Fruit fly (Drosophila melanogaster) whole organism, embryonic: ENCODE results near the gene dpp.

Source experiments
- Abd-B ChIP-seq: fragments of 200-800 bp; sonication (Bioruptor generic); optimal IDR thresholded peaks from 2 replicates; lab custom pipeline; 2018; ENCODE audit warnings: missing biosample characterization, mild to moderate bottlenecking, missing genetic modification characterization, moderate library complexity
- Adf1 ChIP-seq: fragments of 200-800 bp; sonication (Bioruptor generic); IDR thresholded peaks from 2 replicates; pipeline ENCODE4 v1.3.6; 2022; ENCODE audit warnings: missing biosample characterization, missing genetic modification characterization
- CG10979 ChIP-seq: fragments of 200-800 bp; sonication (Bioruptor generic); optimal IDR thresholded peaks from 2 replicates; lab custom pipeline; 2018; ENCODE audit warnings: missing biosample characterization, mild to moderate bottlenecking, missing genetic modification characterization, moderate library complexity
- CG11247 ChIP-seq: fragments of 200-800 bp; sonication (Bioruptor generic); IDR thresholded peaks from 2 replicates; pipeline ENCODE4 v1.3.6; 2022; ENCODE audit warnings: missing biosample characterization, missing genetic modification characterization
- CG12299 ChIP-seq: fragments of 200-800 bp; sonication (Bioruptor generic); optimal IDR thresholded peaks from 2 replicates; lab custom pipeline; 2018; ENCODE audit warnings: missing biosample characterization, mild to moderate bottlenecking, missing genetic modification characterization
- CG12744 ChIP-seq: fragments of 200-800 bp; sonication (Bioruptor generic); optimal IDR thresholded peaks from 2 replicates; lab custom pipeline; 2016; ENCODE audit warnings: missing biosample characterization, missing genetic modification characterization
- CG15011 ChIP-seq: fragments of 200-800 bp; sonication (Bioruptor generic); optimal IDR thresholded peaks from 3 replicates; lab custom pipeline; 2018; ENCODE audit warnings: missing biosample characterization, mild to moderate bottlenecking, missing genetic modification characterization
- CG15269 ChIP-seq: fragments of 200-800 bp; sonication (Bioruptor generic); optimal IDR thresholded peaks from 2 replicates; lab custom pipeline; 2018; ENCODE audit warnings: missing biosample characterization, mild to moderate bottlenecking, missing genetic modification characterization, moderate library complexity
- CG16863 ChIP-seq: fragments of 200-800 bp; sonication (Bioruptor generic); optimal IDR thresholded peaks from 3 replicates; lab custom pipeline; 2016; ENCODE audit warnings: missing biosample characterization, missing genetic modification characterization
- CG18011 ChIP-seq: fragments of 200-800 bp; sonication (Bioruptor generic); optimal IDR thresholded peaks from 2 replicates; lab custom pipeline; 2017; ENCODE audit warnings: missing biosample characterization, missing genetic modification characterization, mild to moderate bottlenecking, moderate library complexity, missing genotype
- CG18262 ChIP-seq: fragments of 200-800 bp; optimal IDR thresholded peaks from 3 replicates; lab custom pipeline; 2019; ENCODE audit warnings: missing biosample characterization, mild to moderate bottlenecking, missing genetic modification characterization, moderate library complexity
- CG2116 ChIP-seq: fragments of 200-800 bp; sonication (Bioruptor generic); optimal IDR thresholded peaks from 3 replicates; lab custom pipeline; 2018; ENCODE audit warnings: missing biosample characterization, mild to moderate bottlenecking, missing genetic modification characterization
- CG31441 ChIP-seq: fragments of 200-800 bp; sonication (Bioruptor generic); IDR thresholded peaks from 2 replicates; pipeline ENCODE4 v1.3.6; 2022; ENCODE audit warnings: missing biosample characterization, missing genetic modification characterization
- CG32767 ChIP-seq: fragments of 200-800 bp; sonication (Bioruptor generic); IDR thresholded peaks from 2 replicates; pipeline ENCODE4 v1.3.6; 2022; ENCODE audit warnings: missing biosample characterization, missing genetic modification characterization
- CG4617 ChIP-seq: fragments of 200-800 bp; sonication (Bioruptor generic); optimal IDR thresholded peaks from 3 replicates; lab custom pipeline; 2016; ENCODE audit warnings: missing biosample characterization, missing genetic modification characterization, borderline replicate concordance
- CG6689 ChIP-seq: fragments of 200-800 bp; sonication (Bioruptor generic); IDR thresholded peaks from 2 replicates; pipeline ENCODE4 v1.3.6; 2022; ENCODE audit warnings: missing biosample characterization, missing genetic modification characterization
- CG6765 ChIP-seq: fragments of 200-800 bp; sonication (Bioruptor generic); optimal IDR thresholded peaks from 3 replicates; lab custom pipeline; 2017; ENCODE audit warnings: missing biosample characterization, mild to moderate bottlenecking, missing genetic modification characterization
- CG6791 ChIP-seq: fragments of 200-800 bp; sonication (Bioruptor generic); IDR thresholded peaks from 3 replicates; pipeline ENCODE4 v1.3.6; 2022; ENCODE audit warnings: missing biosample characterization, missing genetic modification characterization; ENCODE audit not compliant: partially characterized antibody
- CG9437 ChIP-seq: fragments of 200-800 bp; sonication (Bioruptor generic); optimal IDR thresholded peaks from 2 replicates; lab custom pipeline; 2018; ENCODE audit warnings: missing biosample characterization, mild to moderate bottlenecking, missing genetic modification characterization
- CG9817 ChIP-seq: fragments of 200-800 bp; sonication (Bioruptor generic); optimal IDR thresholded peaks from 2 replicates; lab custom pipeline; 2018; ENCODE audit warnings: missing biosample characterization, mild to moderate bottlenecking, missing genetic modification characterization, moderate library complexity
- CG9876 ChIP-seq: fragments of 200-800 bp; sonication (Bioruptor generic); optimal IDR thresholded peaks from 2 replicates; lab custom pipeline; 2016; ENCODE audit warnings: missing biosample characterization, missing genetic modification characterization
- CoRest ChIP-seq: fragments of 200-800 bp; sonication (Bioruptor generic); optimal IDR thresholded peaks from 3 replicates; lab custom pipeline; 2018; ENCODE audit warnings: missing biosample characterization, mild to moderate bottlenecking, missing genetic modification characterization, moderate library complexity
- Dip3 ChIP-seq: fragments of 200-800 bp; sonication (Bioruptor generic); optimal IDR thresholded peaks from 3 replicates; lab custom pipeline; 2016; ENCODE audit warnings: missing biosample characterization, missing genetic modification characterization
- Dp ChIP-seq: fragments of 200-800 bp; sonication (Bioruptor generic); optimal IDR thresholded peaks from 2 replicates; lab custom pipeline; 2018; ENCODE audit warnings: missing biosample characterization, mild to moderate bottlenecking, missing genetic modification characterization, moderate library complexity
- Ets65A ChIP-seq: fragments of 200-800 bp; sonication (Bioruptor generic); peaks from one replicate; lab custom pipeline; 2016; ENCODE audit warnings: missing biosample characterization, missing genetic modification characterization
- H2.0 ChIP-seq: fragments of 200-800 bp; sonication (Bioruptor generic); IDR thresholded peaks from 2 replicates; pipeline ENCODE4 v1.3.6; 2022; ENCODE audit warnings: missing biosample characterization, missing genetic modification characterization
- MBD-R2 ChIP-seq: fragments of 200-800 bp; sonication (Bioruptor generic); IDR thresholded peaks from 2 replicates; pipeline ENCODE4 v1.3.6; 2022; ENCODE audit warnings: missing biosample characterization, missing genetic modification characterization
- Mrtf ChIP-seq: fragments of 200-800 bp; sonication (Bioruptor generic); IDR thresholded peaks from 3 replicates; pipeline ENCODE4 v1.3.6; 2022; ENCODE audit warnings: missing biosample characterization, missing genetic modification characterization
- Myb ChIP-seq: fragments of 200-800 bp; sonication (Bioruptor generic); optimal IDR thresholded peaks from 2 replicates; lab custom pipeline; 2016; ENCODE audit warnings: missing biosample characterization, missing genetic modification characterization
- Pdp1 ChIP-seq, 2 experiments: fragments of 200-800 bp; sonication (Bioruptor generic); optimal IDR thresholded peaks; 3 replicates each; lab custom pipeline; 2016; ENCODE audit warnings: missing biosample characterization in 2 of 2, missing genetic modification characterization in 2 of 2, mild to moderate bottlenecking in 1 of 2, moderate library complexity in 1 of 2
- Side ChIP-seq: fragments of 200-800 bp; sonication (Bioruptor generic); optimal IDR thresholded peaks from 2 replicates; lab custom pipeline; 2016; ENCODE audit warnings: missing biosample characterization, missing genetic modification characterization
- ara ChIP-seq: fragments of 200-800 bp; sonication (Bioruptor generic); IDR thresholded peaks from 2 replicates; pipeline ENCODE4 v1.3.6; 2022; ENCODE audit warnings: missing biosample characterization, missing genetic modification characterization
- caup ChIP-seq: fragments of 200-800 bp; sonication (Bioruptor generic); optimal IDR thresholded peaks from 3 replicates; lab custom pipeline; 2017; ENCODE audit warnings: missing biosample characterization, mild to moderate bottlenecking, missing genetic modification characterization, moderate library complexity; ENCODE audit not compliant: severe bottlenecking
- crp ChIP-seq, 2 experiments: fragments of 200-800 bp; sonication (Bioruptor generic); optimal IDR thresholded peaks; 2 replicates in 1 of 2; 3 replicates in 1 of 2; lab custom pipeline; 2017; ENCODE audit warnings: missing biosample characterization in 2 of 2, missing genetic modification characterization in 2 of 2, mild to moderate bottlenecking in 1 of 2, moderate library complexity in 1 of 2
- cwo ChIP-seq: fragments of 200-800 bp; sonication (Bioruptor generic); optimal IDR thresholded peaks from 3 replicates; lab custom pipeline; 2017; ENCODE audit warnings: missing biosample characterization, missing genetic modification characterization, mild to moderate bottlenecking, moderate library complexity, missing genetic modification reagents
- dmrt11E ChIP-seq: fragments of 200-800 bp; sonication (Bioruptor generic); optimal IDR thresholded peaks from 3 replicates; lab custom pipeline; 2018; ENCODE audit warnings: missing biosample characterization, mild to moderate bottlenecking, missing genetic modification characterization, moderate library complexity
- dpn ChIP-seq, 2 experiments: fragments of 200-800 bp; sonication (Bioruptor generic); optimal IDR thresholded peaks; 3 replicates each; lab custom pipeline; 2016; ENCODE audit warnings: missing biosample characterization in 2 of 2, missing genetic modification characterization in 2 of 2
- esg ChIP-seq: fragments of 200-800 bp; sonication (Bioruptor generic); conservative IDR thresholded peaks from 2 replicates; pipeline ENCODE4 v1.3.6; 2022; ENCODE audit warnings: missing biosample characterization, missing genetic modification characterization
- hkb ChIP-seq, 2 experiments: fragments of 200-800 bp in 1 of 2; fragments of >200 bp in 1 of 2; sonication (Bioruptor generic) in 1 of 2; IDR thresholded peaks in 1 of 2; optimal IDR thresholded peaks in 1 of 2; 2 replicates each; pipeline versions ENCODE4 v1.3.6 to Lab custom; 2017 to 2022; ENCODE audit warnings: missing biosample characterization in 1 of 2, missing genetic modification characterization in 1 of 2
- ind ChIP-seq: fragments of 200-800 bp; sonication (Bioruptor generic); optimal IDR thresholded peaks from 3 replicates; lab custom pipeline; 2016; ENCODE audit warnings: missing biosample characterization, missing genetic modification characterization
- kah ChIP-seq: fragments of 200-800 bp; sonication (Bioruptor generic); optimal IDR thresholded peaks from 2 replicates; lab custom pipeline; 2018; ENCODE audit warnings: missing biosample characterization, mild to moderate bottlenecking, missing genetic modification characterization
- p53 ChIP-seq: fragments of 200-800 bp; sonication (Bioruptor generic); optimal IDR thresholded peaks from 2 replicates; lab custom pipeline; 2016; ENCODE audit warnings: missing biosample characterization, missing genetic modification characterization
- pan ChIP-seq, 4 experiments: fragments of >200 bp in 3 of 4; fragments of 200-800 bp in 1 of 4; sonication (Bioruptor generic) in 1 of 4; optimal IDR thresholded peaks in 3 of 4; IDR thresholded peaks in 1 of 4; 2 replicates each; pipeline versions ENCODE4 v1.3.6 to Lab custom; 2017 to 2022; ENCODE audit warnings: missing biosample characterization in 2 of 4, missing genetic modification characterization in 2 of 4, mixed read lengths in 1 of 4
- phol ChIP-seq: fragments of 200-800 bp; sonication (Bioruptor generic); optimal IDR thresholded peaks from 3 replicates; lab custom pipeline; 2018; ENCODE audit warnings: missing biosample characterization, mild to moderate bottlenecking, missing genetic modification characterization, moderate library complexity
- pum ChIP-seq: fragments of 200-800 bp; sonication (Bioruptor generic); optimal IDR thresholded peaks from 2 replicates; lab custom pipeline; 2016; ENCODE audit warnings: missing biosample characterization, missing genetic modification characterization
- slp2 ChIP-seq: fragments of 200-800 bp; sonication (Bioruptor generic); optimal IDR thresholded peaks from 2 replicates; lab custom pipeline; 2016; ENCODE audit warnings: missing biosample characterization, missing genetic modification characterization
- sug ChIP-seq: fragments of 200-800 bp; optimal IDR thresholded peaks from 2 replicates; lab custom pipeline; 2019; ENCODE audit warnings: missing biosample characterization, mild to moderate bottlenecking, missing genetic modification characterization, moderate library complexity
- wek ChIP-seq: fragments of 200-800 bp; sonication (Bioruptor generic); optimal IDR thresholded peaks from 3 replicates; lab custom pipeline; 2018; ENCODE audit warnings: missing biosample characterization, mild to moderate bottlenecking, missing genetic modification characterization, moderate library complexity

dpp gene

dm6 chr2L:2420490-2420889, 7.7 kb upstream of the dpp start, which contains the start of gene CG9886 (continued):
- TF ChIP-seq sug: no peak
- TF ChIP-seq Myb (GFP tag; lab: Kevin White, UChicago): peak; percentile 44
- TF ChIP-seq caup (GFP tag; lab: Kevin White, UChicago): peak; percentile 58
- TF ChIP-seq CG9817: peak; percentile 70
- TF ChIP-seq MBD-R2 (GFP tag; lab: Robert Waterston, UW): peak; percentile 56; the same call in 1 of the 2 replicates
- TF ChIP-seq wek (GFP tag; lab: Kevin White, UChicago): peak; percentile 99
- peak; percentile 5 for TF ChIP-seq kah (GFP tag; lab: Kevin White, UChicago)
- peak; percentile 98 for TF ChIP-seq CG18011 (GFP tag; lab: Kevin White, UChicago)
- TF ChIP-seq CG4617: peak; percentile 62
- peak in 1 of 2 experiments; percentile 12 for TF ChIP-seq crp (GFP tag; optimal IDR thresholded peaks at IDR 0.05; lab: Kevin White, UChicago)
- TF ChIP-seq pum (GFP tag; lab: Kevin White, UChicago): peak; percentile 11
- TF ChIP-seq CG10979 (tag; lab: Kevin White, UChicago): peak; percentile 68
- TF ChIP-seq CG15269 (tag; lab: Kevin White, UChicago): peak; percentile 71
- peak; percentile 12 for TF ChIP-seq Abd-B (GFP tag; lab: Kevin White, UChicago)
- TF ChIP-seq ind (GFP tag; lab: Kevin White, UChicago): peak; percentile 49
- TF ChIP-seq pan (optimal IDR thresholded peaks at IDR 0.05; lab: Kevin White, UChicago): no peak
- TF ChIP-seq pan (GFP tag; optimal IDR thresholded peaks at IDR 0.05 in 1 of 2, IDR thresholded peaks at IDR 0.05 in 1 of 2): peak in 1 of 2 experiments; percentile 78
- TF ChIP-seq H2.0 (GFP tag; lab: Robert Waterston, UW): peak; percentile 41; the same call in 1 of the 2 replicates
- TF ChIP-seq CG18262 (tag; lab: Kevin White, UChicago): peak; percentile 74
- no peak for TF ChIP-seq CG16863 (GFP tag; lab: Kevin White, UChicago)
- peak; percentile 83 for TF ChIP-seq phol (tag; lab: Kevin White, UChicago)
- TF ChIP-seq Mrtf (GFP tag; lab: Robert Waterston, UW): no peak
- no peak for TF ChIP-seq p53 (GFP tag; lab: Kevin White, UChicago)
- TF ChIP-seq hkb (optimal IDR thresholded peaks at IDR 0.05; lab: Kevin White, UChicago): no peak
- peak; percentile 68 for TF ChIP-seq hkb (GFP tag; IDR thresholded peaks at IDR 0.05; lab: Robert Waterston, UW)
- peak; percentile 54; the same call in 1 of the 2 replicates for TF ChIP-seq CG32767 (GFP tag; lab: Robert Waterston, UW)
- peak; percentile 25 for TF ChIP-seq Dip3 (GFP tag; lab: Kevin White, UChicago)
- TF ChIP-seq Ets65A (GFP tag; lab: Kevin White, UChicago): no peak
- peak; percentile 0 for TF ChIP-seq cwo (GFP tag; lab: Kevin White, UChicago)
- TF ChIP-seq ara (GFP tag; lab: Robert Waterston, UW): peak; percentile 13; the same call in 1 of the 2 replicates
- peak; percentile 38; the same call in 1 of the 2 replicates for TF ChIP-seq esg (GFP tag; lab: Robert Waterston, UW)
- TF ChIP-seq CG6791 (GFP tag; lab: Robert Waterston, UW): no peak
- peak; percentile 21 for TF ChIP-seq CG9437 (GFP tag; lab: Kevin White, UChicago)
- peak; percentile 84 for TF ChIP-seq CG31441 (GFP tag; lab: Robert Waterston, UW)
- TF ChIP-seq CG2116 (GFP tag; lab: Kevin White, UChicago): peak; percentile 43
- TF ChIP-seq Side (GFP tag; lab: Kevin White, UChicago): no peak
- 0 out of 2 replicates have a peak, but pooled peaks have one; percentile 15 for TF ChIP-seq CG11247 (GFP tag; lab: Robert Waterston, UW)
- TF ChIP-seq CG12299 (tag; lab: Kevin White, UChicago): peak; percentile 52
- TF ChIP-seq dpn (GFP tag; optimal IDR thresholded peaks at IDR 0.05; lab: Kevin White, UChicago): peak; percentile 24 to 50
- TF ChIP-seq CG15011 (GFP tag; lab: Kevin White, UChicago): peak; percentile 6
- no peak for TF ChIP-seq CG9876 (GFP tag; lab: Kevin White, UChicago)
- TF ChIP-seq Adf1 (GFP tag; lab: Robert Waterston, UW): peak; percentile 15; the same call in 1 of the 2 replicates
- TF ChIP-seq CG12744 (GFP tag; lab: Kevin White, UChicago): peak; percentile 16
- peak; percentile 70 for TF ChIP-seq Dp (GFP tag; lab: Kevin White, UChicago)
- TF ChIP-seq Pdp1 (GFP tag; optimal IDR thresholded peaks at IDR 0.05; lab: Kevin White, UChicago): peak in 1 of 2 experiments; percentile 76
- TF ChIP-seq CG6689 (GFP tag; lab: Robert Waterston, UW): peak; percentile 43; the same call in 1 of the 2 replicates
- TF ChIP-seq slp2 (GFP tag; lab: Kevin White, UChicago): no peak
- TF ChIP-seq CoRest (tag; lab: Kevin White, UChicago): peak; percentile 82
- TF ChIP-seq CG6765: peak; percentile 41
- TF ChIP-seq dmrt11E: peak; percentile 80
